Worm (Caenorhabditis elegans) whole organism, late embryonic: ENCODE measurements around the gene C04C3.14.

ENCODE experiments used
- Y22D7AL.16 ChIP-seq: sonication (generic microtip); optimal IDR thresholded peaks from 2 replicates; lab custom pipeline; 2016; ENCODE audit warnings: missing genetic modification characterization, missing compliant biosample characterization
- fkh-10 ChIP-seq: fragments of 150-350 bp; optimal IDR thresholded peaks from 2 replicates; lab custom pipeline; 2014; ENCODE audit warnings: missing biosample characterization, missing genetic modification reagents, missing genetic modification characterization
- hlh-13 ChIP-seq: fragments of 200-800 bp; sonication (Bioruptor generic); optimal IDR thresholded peaks from 2 replicates; lab custom pipeline; 2018; ENCODE audit warnings: mild to moderate bottlenecking, missing genetic modification characterization, missing compliant biosample characterization
- pag-3 ChIP-seq: sonication (generic microtip); optimal IDR thresholded peaks from 2 replicates; lab custom pipeline; 2016; ENCODE audit warnings: missing compliant biosample characterization, missing genetic modification characterization, borderline replicate concordance
- ref-2 ChIP-seq: sonication (generic microtip); optimal IDR thresholded peaks from 2 replicates; lab custom pipeline; 2016; ENCODE audit warnings: missing genetic modification characterization, missing compliant biosample characterization
- rnt-1 ChIP-seq: sonication (generic microtip); optimal IDR thresholded peaks from 2 replicates; lab custom pipeline; 2016; ENCODE audit warnings: missing genetic modification characterization, missing compliant biosample characterization
- unc-3 ChIP-seq, 2 experiments: fragments of 200-800 bp in 1 of 2; sonication (Bioruptor generic) in 1 of 2; sonication (generic microtip) in 1 of 2; conservative IDR thresholded peaks in 1 of 2; optimal IDR thresholded peaks in 1 of 2; 2 replicates each; pipeline versions ENCODE4 v1.3.6 to Lab custom; 2016 to 2022; ENCODE audit warnings: missing compliant biosample characterization in 2 of 2, missing genetic modification characterization in 2 of 2, missing genetic modification reagents in 1 of 2
- ztf-16 ChIP-seq: sonication (generic microtip); optimal IDR thresholded peaks from 2 replicates; lab custom pipeline; 2017; ENCODE audit warnings: missing genetic modification characterization, missing compliant biosample characterization

- no peak for TF ChIP-seq ref-2
- TF ChIP-seq unc-3 (GFP tag; conservative IDR thresholded peaks at IDR 0.05; lab: Robert Waterston, UW): no peak
- no peak for TF ChIP-seq unc-3 (tag; optimal IDR thresholded peaks at IDR 0.05; lab: Kevin White, UChicago)
- no peak for TF ChIP-seq rnt-1 (tag; lab: Kevin White, UChicago)
- TF ChIP-seq pag-3: no peak
- no peak for TF ChIP-seq Y22D7AL.16 (tag; lab: Kevin White, UChicago)
- TF ChIP-seq ztf-16 (tag; lab: Kevin White, UChicago): no peak
- no peak for TF ChIP-seq hlh-13 (GFP tag; lab: Kevin White, UChicago)
- TF ChIP-seq fkh-10: no peak
These were observed 22.3 kb upstream of the C04C3.14 start for ce11 chrIV:3373370-3373769.
